Worm (Caenorhabditis elegans) whole organism, dauer: ENCODE results near the gene F59B1.2.
"Not testable (repeated sequence)": the region's sequence is repeated elsewhere in the genome, so short reads cannot be mapped to it uniquely, and the experiment has no call there.

Source experiments
- unc-62 ChIP-seq: sonication (generic microtip); optimal IDR thresholded peaks from 2 replicates; lab custom pipeline; 2017; ENCODE audit warnings: missing biosample characterization, missing genetic modification reagents, missing genetic modification characterization

Gene F59B1.2

DNA sequence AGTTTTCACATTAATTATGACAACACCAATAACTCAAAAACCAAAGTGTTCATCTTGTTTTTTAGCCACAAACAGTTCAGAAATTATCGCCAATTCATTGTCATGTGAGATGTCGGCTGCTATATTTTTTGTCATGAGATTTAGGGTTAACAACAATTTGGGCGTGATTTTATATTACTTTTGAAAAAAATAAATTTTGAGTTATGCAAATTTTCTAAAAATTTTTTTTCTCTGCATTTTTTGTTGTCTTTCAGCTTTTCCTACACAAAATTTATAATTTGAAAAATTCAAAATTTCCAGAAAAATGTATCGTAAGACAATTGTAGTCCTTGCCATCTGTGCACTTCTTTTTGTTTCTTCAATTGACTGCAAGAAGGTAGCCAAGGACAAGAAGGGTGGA lies at the start of gene F59B1.2:
Gene F59B1.2 (plus strand): TSS at position 301 of the 400 bp plus-strand sequence.
- no peak for TF ChIP-seq unc-62

- TF ChIP-seq unc-62: no peak
Observed at ce11 chrV:3583622-3584021, 49.5 kb upstream of the F59B1.2 start.

ce11 chrV:3585011-3585410 lies 48.1 kb upstream of the F59B1.2 start:
- TF ChIP-seq unc-62: no peak

ce11 chrV:3586014-3586689 lies 47.0 kb upstream of the F59B1.2 start, which contains the start of the genes rpl-11.1 and T22F3.2:
rpl-11.1 (minus strand) TSS chrV:3586064.
T22F3.2 (plus strand) TSS chrV:3586639.
- no peak for TF ChIP-seq unc-62

DNA sequence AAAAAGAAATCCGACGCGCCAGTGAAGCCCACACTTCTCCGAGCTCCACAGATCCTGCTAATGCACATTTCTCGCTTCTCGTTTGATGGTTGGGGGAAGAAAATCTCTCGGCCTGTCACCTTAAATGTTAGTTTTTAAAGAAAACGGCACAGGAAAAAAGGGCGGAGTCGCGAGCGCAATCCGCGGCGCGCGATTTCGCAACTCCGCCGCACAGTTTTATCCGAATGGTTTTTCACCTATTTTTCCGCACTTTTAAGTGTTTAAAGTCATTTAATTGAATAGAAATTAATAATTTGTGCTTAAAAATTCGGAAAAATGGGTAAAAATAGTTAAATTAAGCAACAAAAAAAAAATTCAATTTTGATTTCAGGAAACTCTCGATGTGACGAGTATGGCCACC lies 45.5 kb upstream of the F59B1.2 start:
- no peak for TF ChIP-seq unc-62

DNA sequence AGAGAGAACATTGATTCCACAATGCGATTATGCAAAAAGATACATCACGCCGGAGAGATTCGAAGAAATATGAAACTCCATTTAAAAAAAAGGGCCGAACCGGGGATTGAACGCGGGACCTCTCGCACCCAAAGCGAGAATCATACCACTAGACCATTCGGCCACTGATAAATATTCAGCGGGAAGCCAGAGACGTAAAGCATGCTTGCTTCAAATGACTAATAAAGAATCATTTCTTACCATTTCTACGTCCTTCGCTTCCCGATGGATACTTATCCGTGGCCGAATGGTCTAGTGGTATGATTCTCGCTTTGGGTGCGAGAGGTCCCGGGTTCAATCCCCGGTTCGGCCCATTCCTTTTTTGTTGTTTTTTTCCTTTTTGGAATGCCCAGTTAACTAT lies 44.9 kb upstream of the F59B1.2 start:
- TF ChIP-seq unc-62: no peak

ce11 chrV:3592099-3592498 lies 41.0 kb upstream of the F59B1.2 start, which contains the start of gene T22F3.12:
T22F3.12 (minus strand) TSS chrV:3592199.
- no peak for TF ChIP-seq unc-62

- no peak for TF ChIP-seq unc-62
Observed at ce11 chrV:3594936-3595335, 38.2 kb upstream of the F59B1.2 start, which contains the start of gene srh-213. srh-213 (minus strand) TSS chrV:3595036.

ce11 chrV:3597052-3597451 lies 36.1 kb upstream of the F59B1.2 start, which contains the start of gene srh-212:
srh-212 (minus strand) TSS chrV:3597152.
- not testable (repeated sequence) for TF ChIP-seq unc-62

DNA sequence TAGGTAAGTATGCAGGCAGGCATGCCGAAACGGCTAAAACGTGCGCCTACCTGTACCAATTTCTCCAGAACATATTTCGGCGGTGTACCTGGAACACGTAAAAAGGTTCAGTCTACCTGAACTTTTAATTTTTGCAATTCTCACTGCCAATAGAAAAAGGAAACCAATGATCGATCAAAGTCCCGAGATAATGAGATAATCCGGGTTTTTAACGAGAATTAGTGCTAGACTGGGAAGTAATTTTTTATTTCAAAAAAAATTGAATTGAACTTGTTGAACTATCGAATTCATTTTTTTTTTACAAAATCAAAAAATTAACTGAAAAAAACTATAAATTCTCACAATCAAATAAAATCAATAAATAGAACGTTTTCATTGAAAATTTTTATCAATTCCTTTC lies 32.6 kb upstream of the F59B1.2 start, which contains the start of gene T22F3.7:
Gene T22F3.7 (minus strand): TSS at position 101 of the 400 bp plus-strand sequence.
- no peak for TF ChIP-seq unc-62

ce11 chrV:3605325-3605724 lies 27.8 kb upstream of the F59B1.2 start, which contains the start of gene T22F3.8:
T22F3.8 (minus strand) TSS chrV:3605425.
- no peak for TF ChIP-seq unc-62

ce11 chrV:3606391-3606790 lies 26.8 kb upstream of the F59B1.2 start:
- TF ChIP-seq unc-62: no peak

- TF ChIP-seq unc-62: no peak
Observed at ce11 chrV:3610709-3611108, 22.4 kb upstream of the F59B1.2 start.

DNA sequence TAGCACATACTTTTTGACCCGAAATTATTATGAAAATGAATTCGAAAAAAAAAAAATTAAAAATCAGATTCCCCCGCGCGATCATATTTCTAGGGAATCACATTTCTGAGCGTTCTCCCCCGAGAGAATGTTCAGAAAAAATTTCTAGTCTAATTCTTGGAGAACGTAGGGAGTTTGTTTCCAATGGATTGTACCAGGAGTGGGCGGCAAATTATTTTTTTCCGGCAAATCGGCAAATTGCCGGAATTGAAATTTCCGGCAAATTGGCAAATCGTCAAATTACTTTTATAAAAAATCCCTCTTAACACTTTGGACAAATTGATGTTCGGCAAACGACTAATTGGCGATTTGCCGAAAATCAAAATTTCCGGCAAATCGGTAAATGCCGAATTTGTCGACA lies 21.5 kb upstream of the F59B1.2 start, which contains the start of gene T22F3.10:
Gene T22F3.10 (minus strand): TSS at position 101 of the 400 bp plus-strand sequence.
- TF ChIP-seq unc-62: no peak

- no peak for TF ChIP-seq unc-62
Observed at ce11 chrV:3613042-3613441, 20.1 kb upstream of the F59B1.2 start.

- no peak for TF ChIP-seq unc-62
Observed at ce11 chrV:3614397-3614796, 18.7 kb upstream of the F59B1.2 start, which contains the start of gene T22F3.11. T22F3.11 (minus strand) TSS chrV:3614553.

- no peak for TF ChIP-seq unc-62
Observed at ce11 chrV:3616844-3617243, 16.3 kb upstream of the F59B1.2 start.

- not testable (repeated sequence) for TF ChIP-seq unc-62
Observed at ce11 chrV:3620608-3621007, 12.5 kb upstream of the F59B1.2 start, which contains the start of gene srx-93. srx-93 (minus strand) TSS chrV:3620708.
